Fruit fly (Drosophila melanogaster) whole organism, prepupa: ENCODE data around the gene Rab39.

Experiments
- Blimp-1 ChIP-seq: fragments of 200-800 bp; sonication (Bioruptor generic); optimal IDR thresholded peaks from 3 replicates; lab custom pipeline; 2017; ENCODE audit warnings: missing biosample characterization, missing genetic modification characterization, mild to moderate bottlenecking, moderate library complexity, missing genetic modification reagents
- CG10631 ChIP-seq: fragments of 200-800 bp; sonication (Bioruptor generic); optimal IDR thresholded peaks from 2 replicates; lab custom pipeline; 2016; ENCODE audit warnings: missing biosample characterization, missing genetic modification characterization
- CG11294 ChIP-seq: fragments of 200-800 bp; sonication (Bioruptor generic); IDR thresholded peaks from 2 replicates; pipeline ENCODE4 v1.3.6; 2022; ENCODE audit warnings: missing biosample characterization, missing genetic modification characterization
- CG11762 ChIP-seq: fragments of 200-800 bp; sonication (Bioruptor generic); optimal IDR thresholded peaks from 3 replicates; lab custom pipeline; 2016; ENCODE audit warnings: missing biosample characterization, missing genetic modification characterization; ENCODE audit not compliant: insufficient read depth
- CG11902 ChIP-seq: fragments of 200-800 bp; sonication (Bioruptor generic); optimal IDR thresholded peaks from 3 replicates; lab custom pipeline; 2016; ENCODE audit warnings: missing biosample characterization, missing genetic modification characterization
- CG15336 ChIP-seq: fragments of 200-800 bp; sonication (Bioruptor generic); IDR thresholded peaks from 2 replicates; pipeline ENCODE4 v1.3.6; 2022; ENCODE audit warnings: missing biosample characterization, missing genetic modification characterization
- CG1621 ChIP-seq: fragments of 200-800 bp; sonication (Bioruptor generic); optimal IDR thresholded peaks from 3 replicates; lab custom pipeline; 2018; ENCODE audit warnings: missing biosample characterization, mild to moderate bottlenecking, missing genetic modification characterization
- CG16779 ChIP-seq: fragments of 200-800 bp; sonication (Bioruptor generic); optimal IDR thresholded peaks from 3 replicates; lab custom pipeline; 2017; ENCODE audit warnings: missing biosample characterization, mild to moderate bottlenecking, missing genetic modification characterization
- CG31627 ChIP-seq: fragments of 200-800 bp; sonication (Bioruptor generic); optimal IDR thresholded peaks from 3 replicates; lab custom pipeline; 2016; ENCODE audit warnings: missing biosample characterization, missing genetic modification characterization
- CG32006 ChIP-seq: fragments of 200-800 bp; sonication (Bioruptor generic); optimal IDR thresholded peaks from 3 replicates; lab custom pipeline; 2017; ENCODE audit warnings: missing biosample characterization, mild to moderate bottlenecking, missing genetic modification characterization
- CG34406 ChIP-seq: fragments of 200-800 bp; sonication (Bioruptor generic); optimal IDR thresholded peaks from 3 replicates; lab custom pipeline; 2016; ENCODE audit warnings: missing biosample characterization, missing genetic modification characterization
- CG3919 ChIP-seq: fragments of 200-800 bp; sonication (Bioruptor generic); optimal IDR thresholded peaks from 3 replicates; lab custom pipeline; 2016; ENCODE audit warnings: missing biosample characterization, missing genetic modification characterization
- CG6163 ChIP-seq: fragments of 200-800 bp; sonication (Bioruptor generic); IDR thresholded peaks from 3 replicates; pipeline ENCODE4 v1.3.6; 2022; ENCODE audit warnings: missing biosample characterization, missing genetic modification characterization
- CG6276 ChIP-seq: fragments of 200-800 bp; sonication (Bioruptor generic); optimal IDR thresholded peaks from 2 replicates; lab custom pipeline; 2017; ENCODE audit warnings: missing biosample characterization, mild to moderate bottlenecking, missing genetic modification characterization
- CG6792 ChIP-seq: fragments of 200-800 bp; sonication (Bioruptor generic); optimal IDR thresholded peaks from 3 replicates; lab custom pipeline; 2016; ENCODE audit warnings: missing biosample characterization, missing genetic modification characterization
- CG6808 ChIP-seq: fragments of 200-800 bp; sonication (Bioruptor generic); optimal IDR thresholded peaks from 3 replicates; lab custom pipeline; 2017; ENCODE audit warnings: missing biosample characterization, missing genetic modification characterization, mild to moderate bottlenecking, moderate library complexity, missing genetic modification reagents
- CG7368 ChIP-seq: fragments of 200-800 bp; sonication (Bioruptor generic); optimal IDR thresholded peaks from 3 replicates; lab custom pipeline; 2016; ENCODE audit warnings: missing biosample characterization, missing genetic modification characterization
- CG8119 ChIP-seq: fragments of 200-800 bp; sonication (Bioruptor generic); IDR thresholded peaks from 3 replicates; pipeline ENCODE4 v1.3.6; 2022; ENCODE audit warnings: missing biosample characterization, missing genetic modification characterization
- CG8319 ChIP-seq: fragments of 200-800 bp; sonication (Bioruptor generic); optimal IDR thresholded peaks from 3 replicates; lab custom pipeline; 2016; ENCODE audit warnings: missing biosample characterization, missing genetic modification characterization
- CG8632 ChIP-seq: fragments of 200-800 bp; sonication (Bioruptor generic); optimal IDR thresholded peaks from 3 replicates; lab custom pipeline; 2016; ENCODE audit warnings: missing biosample characterization, missing genetic modification characterization
- Eip75B ChIP-seq: fragments of 200-800 bp; sonication (Bioruptor generic); optimal IDR thresholded peaks from 3 replicates; lab custom pipeline; 2016; ENCODE audit warnings: missing biosample characterization, missing genetic modification characterization
- Eip78C ChIP-seq: fragments of 200-800 bp; sonication (Bioruptor generic); peaks from one replicate; lab custom pipeline; 2016; ENCODE audit warnings: missing biosample characterization, missing genetic modification characterization
- Eip93F ChIP-seq: fragments of 200-800 bp; sonication (Bioruptor generic); optimal IDR thresholded peaks from 2 replicates; lab custom pipeline; 2016; ENCODE audit warnings: missing biosample characterization, mild to moderate bottlenecking, missing genetic modification characterization
- Hr38 ChIP-seq: sonication (Bioruptor generic); optimal IDR thresholded peaks from 2 replicates; lab custom pipeline; 2016; ENCODE audit warnings: missing biosample characterization, missing genetic modification characterization
- Hr39 ChIP-seq: fragments of 200-800 bp; sonication (Bioruptor generic); optimal IDR thresholded peaks from 2 replicates; lab custom pipeline; 2016; ENCODE audit warnings: missing biosample characterization, missing genetic modification characterization
- Hr4 ChIP-seq: fragments of 200-800 bp; sonication (Bioruptor generic); optimal IDR thresholded peaks from 3 replicates; lab custom pipeline; 2016; ENCODE audit warnings: missing biosample characterization, missing genetic modification characterization
- Lpt ChIP-seq: fragments of 200-800 bp; sonication (Bioruptor generic); optimal IDR thresholded peaks from 3 replicates; lab custom pipeline; 2016; ENCODE audit warnings: missing biosample characterization, missing genetic modification characterization
- OdsH ChIP-seq: fragments of 200-800 bp; sonication (Bioruptor generic); optimal IDR thresholded peaks from 3 replicates; lab custom pipeline; 2016; ENCODE audit warnings: missing biosample characterization, missing genetic modification characterization
- Smox ChIP-seq: fragments of 200-800 bp; sonication (Bioruptor generic); optimal IDR thresholded peaks from 3 replicates; lab custom pipeline; 2016; ENCODE audit warnings: missing biosample characterization, missing genetic modification characterization
- Sox14 ChIP-seq: fragments of 200-800 bp; sonication (Bioruptor generic); optimal IDR thresholded peaks from 3 replicates; lab custom pipeline; 2016; ENCODE audit warnings: missing biosample characterization, missing genetic modification characterization
- achi ChIP-seq: fragments of 200-800 bp; sonication (Bioruptor generic); optimal IDR thresholded peaks from 3 replicates; lab custom pipeline; 2016; ENCODE audit warnings: missing biosample characterization, missing genetic modification characterization
- acj6 ChIP-seq: fragments of 200-800 bp; sonication (Bioruptor generic); optimal IDR thresholded peaks from 3 replicates; lab custom pipeline; 2016; ENCODE audit warnings: missing biosample characterization, missing genetic modification characterization
- dac ChIP-seq: fragments of 200-800 bp; sonication (Bioruptor generic); optimal IDR thresholded peaks from 2 replicates; lab custom pipeline; 2017; ENCODE audit warnings: missing biosample characterization, mild to moderate bottlenecking, missing genetic modification characterization
- dsx ChIP-seq: fragments of 200-800 bp; optimal IDR thresholded peaks from 3 replicates; lab custom pipeline; 2019; ENCODE audit warnings: missing biosample characterization, mild to moderate bottlenecking, missing genetic modification characterization, moderate library complexity; ENCODE audit not compliant: poor library complexity, severe bottlenecking
- eg ChIP-seq: fragments of 200-800 bp; sonication (Bioruptor generic); IDR thresholded peaks from 3 replicates; pipeline ENCODE4 v1.3.6; 2022; ENCODE audit warnings: missing biosample characterization, missing genetic modification characterization
- esn ChIP-seq: fragments of 200-800 bp; sonication (Bioruptor generic); optimal IDR thresholded peaks from 2 replicates; lab custom pipeline; 2016; ENCODE audit warnings: missing biosample characterization, mild to moderate bottlenecking, missing genetic modification characterization, moderate library complexity
- fd59A ChIP-seq: fragments of 200-800 bp; sonication (Bioruptor generic); optimal IDR thresholded peaks from 2 replicates; lab custom pipeline; 2017; ENCODE audit warnings: missing biosample characterization, mild to moderate bottlenecking, missing genetic modification characterization, missing genetic modification reagents
- fd85E ChIP-seq: fragments of 200-800 bp; sonication (Bioruptor generic); optimal IDR thresholded peaks from 3 replicates; lab custom pipeline; 2016; ENCODE audit warnings: missing biosample characterization, missing genetic modification characterization
- lz ChIP-seq: fragments of 200-800 bp; sonication (Bioruptor generic); optimal IDR thresholded peaks from 3 replicates; lab custom pipeline; 2016; ENCODE audit warnings: missing biosample characterization, missing genetic modification characterization
- salr ChIP-seq, 2 experiments: fragments of 200-800 bp; sonication (Bioruptor generic); optimal IDR thresholded peaks; 3 replicates each; lab custom pipeline; 2016 to 2018; ENCODE audit warnings: missing biosample characterization in 2 of 2, missing genetic modification characterization in 2 of 2, mild to moderate bottlenecking in 1 of 2
- spab ChIP-seq: fragments of 200-800 bp; sonication (Bioruptor generic); optimal IDR thresholded peaks from 2 replicates; lab custom pipeline; 2017; ENCODE audit warnings: missing biosample characterization, mild to moderate bottlenecking, missing genetic modification characterization, missing genetic modification reagents
- ss ChIP-seq, 2 experiments: fragments of 200-800 bp; sonication (Bioruptor generic); optimal IDR thresholded peaks; 2 replicates in 1 of 2; 3 replicates in 1 of 2; lab custom pipeline; 2017 to 2018; ENCODE audit warnings: mild to moderate bottlenecking in 2 of 2, missing biosample characterization in 2 of 2, missing genetic modification characterization in 2 of 2, moderate library complexity in 1 of 2
- svp ChIP-seq: fragments of 200-800 bp; sonication (Bioruptor generic); peaks from one replicate; lab custom pipeline; 2016; ENCODE audit warnings: missing biosample characterization, missing genetic modification characterization
- topi ChIP-seq: fragments of 200-800 bp; sonication (Bioruptor generic); optimal IDR thresholded peaks from 3 replicates; lab custom pipeline; 2016; ENCODE audit warnings: missing biosample characterization, missing genetic modification characterization

The Rab39 gene

dm6 chrX:7696711-7697654 lies 37.7 kb upstream of the Rab39 start (continued):
- TF ChIP-seq Eip75B (GFP tag; lab: Kevin White, UChicago) (peak; percentile 93), CG7368 (GFP tag; lab: Kevin White, UChicago) (peak; percentile 83), fd85E (peak; percentile 70), fd59A (peak; percentile 90), lz (GFP tag; lab: Kevin White, UChicago) (peak; percentile 95), Hr38 (GFP tag; lab: Kevin White, UChicago) (peak; percentile 33), spab (GFP tag; lab: Kevin White, UChicago) (peak; percentile 86), salr (GFP tag; optimal IDR thresholded peaks at IDR 0.05; lab: Kevin White, UChicago) (peak; percentile 75 to 93), Eip78C (GFP tag; lab: Kevin White, UChicago) (peak; percentile 98), Blimp-1 (GFP tag; lab: Kevin White, UChicago) (peak; percentile 86), eg (peak; percentile 95), CG1621 (tag; lab: Kevin White, UChicago) (peak; percentile 87), CG11762 (peak; percentile 94)
- TF ChIP-seq, all 60 proteins: peak for 60

DNA sequence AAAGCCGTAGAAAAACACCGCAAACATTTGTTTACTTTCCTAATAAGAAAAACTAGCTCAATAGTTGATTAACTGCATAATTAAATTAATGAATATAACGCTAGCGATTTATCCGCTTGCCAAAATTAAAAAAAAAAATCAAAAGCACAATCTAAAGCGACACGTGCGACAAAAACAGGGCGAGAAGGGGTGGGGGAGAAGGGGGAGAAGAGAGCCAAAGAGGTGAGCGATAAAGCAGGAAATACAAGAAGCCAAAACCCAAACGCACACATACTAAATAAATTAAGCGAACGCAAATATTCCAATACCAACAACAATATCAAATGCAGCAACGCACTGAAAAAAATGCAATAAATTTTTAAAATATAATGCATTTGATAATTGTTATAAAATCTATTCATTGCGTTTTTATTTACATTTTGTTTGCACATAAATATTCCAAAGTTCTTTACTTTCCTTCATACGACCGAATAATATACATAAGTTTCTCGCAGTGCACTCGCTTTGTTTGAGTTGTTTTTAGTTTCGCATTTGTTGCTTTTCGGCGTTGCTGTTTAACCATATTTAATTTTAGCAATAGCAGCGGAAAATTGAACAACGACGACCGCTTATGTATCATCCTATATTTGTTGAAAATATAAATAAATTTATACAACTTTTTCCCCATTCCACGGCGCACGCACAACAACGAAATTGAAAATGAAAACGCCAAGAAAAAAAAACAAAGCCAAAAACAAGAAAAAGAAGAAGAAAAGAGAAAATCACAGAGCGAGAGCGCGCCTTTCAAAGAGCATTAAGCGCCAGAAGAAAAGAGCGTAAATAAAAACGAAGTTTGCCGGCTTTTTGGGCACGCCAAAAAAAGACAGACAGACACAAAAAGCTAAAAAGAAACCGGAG lies 36.5 kb upstream of the Rab39 start:
- TF ChIP-seq CG6163: peak; percentile 96
- peak; percentile 92 for TF ChIP-seq CG11294 (GFP tag; lab: Robert Waterston, UW)
- TF ChIP-seq CG10631 (GFP tag; lab: Kevin White, UChicago): peak; percentile 94
- peak; percentile 99 for TF ChIP-seq svp (GFP tag; lab: Kevin White, UChicago)
- TF ChIP-seq CG8632 (GFP tag; lab: Kevin White, UChicago): peak; percentile 95
- TF ChIP-seq CG8119 (GFP tag; lab: Robert Waterston, UW): peak; percentile 95
- peak; percentile 89 for TF ChIP-seq dsx (GFP tag; lab: Kevin White, UChicago)
- TF ChIP-seq CG11762: peak; percentile 92
- peak; percentile 82 for TF ChIP-seq fd59A
- TF ChIP-seq Hr4: peak; percentile 94
- peak; percentile 84 for TF ChIP-seq CG1621 (tag; lab: Kevin White, UChicago)
- peak; percentile 92 for TF ChIP-seq CG3919 (GFP tag; lab: Kevin White, UChicago)
- peak; percentile 86 for TF ChIP-seq CG6808 (GFP tag; lab: Kevin White, UChicago)
- peak; percentile 72 for TF ChIP-seq dac (GFP tag; lab: Kevin White, UChicago)
- peak; percentile 15 for TF ChIP-seq fd85E
- TF ChIP-seq Eip93F: peak; percentile 90
- TF ChIP-seq CG7368 (GFP tag; lab: Kevin White, UChicago): peak; percentile 89
- TF ChIP-seq esn (GFP tag; lab: Kevin White, UChicago): peak; percentile 98
- TF ChIP-seq salr (GFP tag; optimal IDR thresholded peaks at IDR 0.05; lab: Kevin White, UChicago): peak; percentile 68 to 91
- peak; percentile 86 to 90 for TF ChIP-seq ss (GFP tag; optimal IDR thresholded peaks at IDR 0.05; lab: Kevin White, UChicago)
- peak; percentile 92 for TF ChIP-seq Blimp-1 (GFP tag; lab: Kevin White, UChicago)
- peak; percentile 90 for TF ChIP-seq Lpt (GFP tag; lab: Kevin White, UChicago)
- TF ChIP-seq Hr39 (GFP tag; lab: Kevin White, UChicago): peak; percentile 96
- peak; percentile 95 for TF ChIP-seq OdsH (GFP tag; lab: Kevin White, UChicago)
- TF ChIP-seq CG6276 (GFP tag; lab: Kevin White, UChicago): peak; percentile 93
- TF ChIP-seq CG6792 (GFP tag; lab: Kevin White, UChicago): peak; percentile 94
- peak; percentile 97 for TF ChIP-seq Smox (GFP tag; lab: Kevin White, UChicago)
- TF ChIP-seq CG34406: peak; percentile 95
- peak; percentile 97 for TF ChIP-seq CG15336
- peak; percentile 98 for TF ChIP-seq topi (GFP tag; lab: Kevin White, UChicago)
- TF ChIP-seq CG8319 (GFP tag; lab: Kevin White, UChicago): peak; percentile 87
- peak; percentile 87 for TF ChIP-seq CG11902
- peak; percentile 93 for TF ChIP-seq achi (GFP tag; lab: Kevin White, UChicago)
- TF ChIP-seq acj6: peak; percentile 93
- peak; percentile 97 for TF ChIP-seq CG32006 (GFP tag; lab: Kevin White, UChicago)
- TF ChIP-seq Sox14 (GFP tag; lab: Kevin White, UChicago): peak; percentile 96
- peak; percentile 96 for TF ChIP-seq CG31627 (GFP tag; lab: Kevin White, UChicago)
- TF ChIP-seq CG16779 (tag; lab: Kevin White, UChicago): peak; percentile 84
